Worm (Caenorhabditis elegans) whole organism, L2 larva: ENCODE measurements around the gene Y23B4A.1.

Source experiments
- R02D3.7 ChIP-seq: fragments of 150-350 bp; optimal IDR thresholded peaks from 2 replicates; lab custom pipeline; 2014; ENCODE audit warnings: missing biosample characterization, missing genetic modification characterization
- alr-1 ChIP-seq: fragments of 150-350 bp; optimal IDR thresholded peaks from 2 replicates; lab custom pipeline; 2014; ENCODE audit warnings: missing biosample characterization, missing genetic modification characterization
- aly-2 ChIP-seq: fragments of 150-350 bp; optimal IDR thresholded peaks from 2 replicates; lab custom pipeline; 2014; ENCODE audit warnings: missing biosample characterization, missing genetic modification characterization
- blmp-1 ChIP-seq: sonication (generic microtip); optimal IDR thresholded peaks from 2 replicates; lab custom pipeline; 2017; ENCODE audit warnings: missing genetic modification characterization, mild to moderate bottlenecking, missing compliant biosample characterization, antibody characterized with exemption, moderate library complexity; ENCODE audit not compliant: insufficient read depth
- ceh-16 ChIP-seq: fragments of 150-350 bp; optimal IDR thresholded peaks from 2 replicates; lab custom pipeline; 2014; ENCODE audit warnings: missing biosample characterization, missing genetic modification characterization
- crh-2 ChIP-seq: sonication (generic microtip); optimal IDR thresholded peaks from 2 replicates; lab custom pipeline; 2017; ENCODE audit warnings: missing biosample characterization, missing genetic modification characterization
- egl-27 ChIP-seq: sonication (generic microtip); optimal IDR thresholded peaks from 3 replicates; lab custom pipeline; 2017; ENCODE audit warnings: missing biosample characterization, missing genetic modification reagents, missing genetic modification characterization
- fos-1 ChIP-seq: fragments of 150-350 bp; optimal IDR thresholded peaks from 2 replicates; lab custom pipeline; 2014; ENCODE audit warnings: missing biosample characterization, missing genetic modification characterization
- gmeb-1 ChIP-seq: fragments of 150-350 bp; optimal IDR thresholded peaks from 2 replicates; lab custom pipeline; 2014; ENCODE audit warnings: missing biosample characterization, missing genetic modification characterization
- lin-11 ChIP-seq: fragments of 150-350 bp; sonication (generic microtip); optimal IDR thresholded peaks from 2 replicates; lab custom pipeline; 2014; ENCODE audit warnings: missing biosample characterization, missing genetic modification characterization, inconsistent platforms, mixed read lengths
- lin-13 ChIP-seq: fragments of 150-350 bp; optimal IDR thresholded peaks from 2 replicates; lab custom pipeline; 2014; ENCODE audit warnings: missing biosample characterization, missing genetic modification reagents, missing genetic modification characterization
- lin-39 ChIP-seq: fragments of 150-350 bp; optimal IDR thresholded peaks from 2 replicates; lab custom pipeline; 2014; ENCODE audit warnings: missing biosample characterization, missing genetic modification reagents, missing genetic modification characterization
- mab-5 ChIP-seq: fragments of 150-350 bp; optimal IDR thresholded peaks from 2 replicates; lab custom pipeline; 2014; ENCODE audit warnings: missing biosample characterization, missing genetic modification characterization
- mbf-1 ChIP-seq: sonication (generic microtip); optimal IDR thresholded peaks from 2 replicates; lab custom pipeline; 2017; ENCODE audit warnings: missing biosample characterization, missing genetic modification characterization
- mdl-1 ChIP-seq, 2 experiments: fragments of 150-350 bp in 1 of 2; sonication (generic microtip) in 1 of 2; optimal IDR thresholded peaks; 2 replicates each; lab custom pipeline; 2017; ENCODE audit warnings: missing biosample characterization in 2 of 2, missing genetic modification characterization in 2 of 2
- nhr-129 ChIP-seq: fragments of 150-350 bp; optimal IDR thresholded peaks from 2 replicates; lab custom pipeline; 2014; ENCODE audit warnings: missing biosample characterization, missing genetic modification characterization
- nhr-21 ChIP-seq: fragments of 150-350 bp; optimal IDR thresholded peaks from 2 replicates; lab custom pipeline; 2014; ENCODE audit warnings: missing biosample characterization, missing genetic modification characterization
- nhr-237 ChIP-seq: fragments of 150-350 bp; optimal IDR thresholded peaks from 2 replicates; lab custom pipeline; 2014; ENCODE audit warnings: missing biosample characterization, missing genetic modification characterization
- nhr-25 ChIP-seq: fragments of 150-350 bp; sonication (generic microtip); optimal IDR thresholded peaks from 3 replicates; lab custom pipeline; 2014; ENCODE audit warnings: missing biosample characterization, missing genetic modification characterization
- peb-1 ChIP-seq: fragments of 150-350 bp; optimal IDR thresholded peaks from 2 replicates; lab custom pipeline; 2014; ENCODE audit warnings: missing biosample characterization, missing genetic modification characterization
- sem-4 ChIP-seq: fragments of 150-350 bp; optimal IDR thresholded peaks from 2 replicates; lab custom pipeline; 2014; ENCODE audit warnings: missing biosample characterization, missing genetic modification reagents, missing genetic modification characterization
- skn-1 ChIP-seq: sonication (generic microtip); optimal IDR thresholded peaks from 2 replicates; lab custom pipeline; 2017; ENCODE audit warnings: missing biosample characterization, missing genetic modification characterization
- sma-3 ChIP-seq: sonication (generic microtip); optimal IDR thresholded peaks from 2 replicates; lab custom pipeline; 2016; ENCODE audit warnings: missing genetic modification reagents, missing genetic modification characterization, missing compliant biosample characterization
- sma-9 ChIP-seq, 2 experiments: fragments of 150-350 bp in 1 of 2; sonication (generic microtip) in 1 of 2; optimal IDR thresholded peaks; 2 replicates each; lab custom pipeline; 2014 to 2016; ENCODE audit warnings: missing genetic modification characterization in 2 of 2, mild to moderate bottlenecking in 1 of 2, missing biosample characterization in 1 of 2, missing compliant biosample characterization in 1 of 2, missing genetic modification reagents in 1 of 2, moderate library complexity in 1 of 2
- snpc-4 ChIP-seq: fragments of 150-350 bp; optimal IDR thresholded peaks from 2 replicates; lab custom pipeline; 2014; ENCODE audit warnings: missing biosample characterization, missing genetic modification characterization
- unc-39 ChIP-seq: fragments of 150-350 bp; optimal IDR thresholded peaks from 2 replicates; lab custom pipeline; 2014; ENCODE audit warnings: missing biosample characterization, missing genetic modification characterization
- unc-55 ChIP-seq: fragments of 150-350 bp; sonication (generic microtip); optimal IDR thresholded peaks from 3 replicates; lab custom pipeline; 2014; ENCODE audit warnings: missing biosample characterization, missing genetic modification reagents, missing genetic modification characterization
- unc-62 ChIP-seq: fragments of 150-350 bp; optimal IDR thresholded peaks from 2 replicates; lab custom pipeline; 2014; ENCODE audit warnings: missing biosample characterization, missing genetic modification reagents, missing genetic modification characterization
- zag-1 ChIP-seq: fragments of 150-350 bp; optimal IDR thresholded peaks from 2 replicates; lab custom pipeline; 2014; ENCODE audit warnings: missing biosample characterization, missing genetic modification characterization
- ztf-11 ChIP-seq: sonication (generic microtip); optimal IDR thresholded peaks from 2 replicates; lab custom pipeline; 2017; ENCODE audit warnings: missing biosample characterization, missing genetic modification characterization

Y23B4A.1 gene

ce11 chrX:5885565-5885964 is 31.6 kb downstream of the Y23B4A.1 start, which contains the start of gene flp-7:
TSS of gene flp-7 (plus strand) at chrX:5885865.
- TF ChIP-seq alr-1 (tag; lab: Kevin White, UChicago), result no peak
- no peak for TF ChIP-seq unc-39 (tag; lab: Kevin White, UChicago)
- TF ChIP-seq zag-1 (tag; lab: Kevin White, UChicago), result no peak
- TF ChIP-seq nhr-21, result no peak
- no peak for TF ChIP-seq crh-2 (tag; lab: Kevin White, UChicago)
- TF ChIP-seq ceh-16 (tag; lab: Kevin White, UChicago), result no peak
- no peak for TF ChIP-seq mbf-1 (tag; lab: Kevin White, UChicago)
- TF ChIP-seq unc-55 (GFP tag; lab: Kevin White, UChicago), result no peak
- TF ChIP-seq skn-1 (tag; lab: Kevin White, UChicago), result no peak

ce11 chrX:5877039-5877438 is 40.1 kb downstream of the Y23B4A.1 start:
- no peak for TF ChIP-seq R02D3.7 (tag; lab: Kevin White, UChicago)
- TF ChIP-seq crh-2 (tag; lab: Kevin White, UChicago), result no peak

- TF ChIP-seq nhr-237 (tag; lab: Kevin White, UChicago) (no peak), sma-9 (GFP tag; optimal IDR thresholded peaks at IDR 0.05; lab: Kevin White, UChicago) (no peak), sma-9 (tag; optimal IDR thresholded peaks at IDR 0.05; lab: Kevin White, UChicago) (no peak), unc-55 (GFP tag; lab: Kevin White, UChicago) (peak; percentile 60)
Measured at ce11 chrX:5875567-5875966, 41.6 kb downstream of the Y23B4A.1 start, which contains the start of gene F49E10.4. TSS of gene F49E10.4 (plus strand) at chrX:5875867.

DNA sequence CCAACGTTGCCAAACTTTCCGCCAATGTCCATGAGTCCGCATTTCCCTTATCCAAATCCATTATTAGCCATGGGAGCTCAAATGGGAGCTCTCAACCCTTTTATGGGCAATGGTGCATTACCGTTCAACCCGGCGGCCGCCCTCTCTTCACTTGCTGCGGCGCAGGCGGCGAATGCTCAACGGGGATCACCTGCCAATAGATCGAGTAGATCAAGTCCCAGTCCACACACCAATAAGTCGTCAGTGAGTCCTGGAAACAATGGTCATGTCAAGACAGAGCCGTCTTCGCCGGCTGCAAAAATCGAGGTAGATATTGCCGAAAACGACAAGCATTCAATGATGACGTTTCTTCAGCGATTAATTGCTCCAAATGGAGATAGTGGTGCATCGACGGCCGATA is 45.0 kb downstream of the Y23B4A.1 start:
- no peak for TF ChIP-seq unc-62 (GFP tag; lab: Kevin White, UChicago)
- TF ChIP-seq nhr-237 (tag; lab: Kevin White, UChicago), result no peak
- no peak for TF ChIP-seq aly-2 (tag; lab: Kevin White, UChicago)
- no peak for TF ChIP-seq alr-1 (tag; lab: Kevin White, UChicago)
- TF ChIP-seq mab-5 (tag; lab: Kevin White, UChicago), result no peak
- TF ChIP-seq fos-1 (tag; lab: Kevin White, UChicago), result no peak
- TF ChIP-seq snpc-4 (tag; lab: Kevin White, UChicago), result no peak
- TF ChIP-seq lin-13, result no peak
- no peak for TF ChIP-seq crh-2 (tag; lab: Kevin White, UChicago)
- TF ChIP-seq mbf-1 (tag; lab: Kevin White, UChicago), result no peak
- TF ChIP-seq sem-4 (tag; lab: Kevin White, UChicago), result no peak
- TF ChIP-seq lin-11 (tag; lab: Kevin White, UChicago), result no peak
- TF ChIP-seq, all 48 proteins: peak for 0

DNA sequence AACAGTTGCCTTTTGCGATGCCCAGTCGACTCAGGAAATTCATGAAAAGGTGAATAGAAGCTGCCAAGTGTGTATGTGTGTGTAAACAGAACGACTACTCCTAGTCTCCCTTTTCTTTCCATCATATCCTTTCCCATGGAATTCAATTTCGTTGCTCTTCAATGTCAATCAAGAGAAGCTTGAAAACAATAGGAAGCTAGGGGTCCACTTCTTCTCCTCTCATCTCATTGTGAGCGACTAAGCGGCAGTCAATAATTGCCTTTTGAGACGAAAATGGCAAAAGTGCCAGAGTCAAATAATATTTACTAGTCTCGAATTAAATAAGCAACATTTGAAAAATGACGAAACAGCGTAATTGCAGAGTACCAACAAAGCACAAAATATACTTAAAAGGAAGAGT is 47.6 kb downstream of the Y23B4A.1 start:
- TF ChIP-seq lin-39, result no peak
- TF ChIP-seq gmeb-1 (tag; lab: Kevin White, UChicago), result no peak
- peak; percentile 1 for TF ChIP-seq nhr-129 (tag; lab: Kevin White, UChicago)
- TF ChIP-seq peb-1 (tag; lab: Kevin White, UChicago), result no peak
- TF ChIP-seq, all 48 proteins: peak for 1

- TF ChIP-seq unc-62 (GFP tag; lab: Kevin White, UChicago) (no peak), mdl-1 (tag; optimal IDR thresholded peaks at IDR 0.05; lab: Kevin White, UChicago) (no peak), fos-1 (tag; lab: Kevin White, UChicago) (no peak), nhr-25 (tag; lab: Kevin White, UChicago) (no peak), zag-1 (tag; lab: Kevin White, UChicago) (no peak), ztf-11 (tag; lab: Kevin White, UChicago) (no peak), unc-39 (tag; lab: Kevin White, UChicago) (no peak), crh-2 (tag; lab: Kevin White, UChicago) (no peak), alr-1 (tag; lab: Kevin White, UChicago) (no peak), blmp-1 (tag; lab: Kevin White, UChicago) (no peak), snpc-4 (tag; lab: Kevin White, UChicago) (no peak), mbf-1 (tag; lab: Kevin White, UChicago) (no peak), mab-5 (tag; lab: Kevin White, UChicago) (no peak), sma-3 (GFP tag; lab: Kevin White, UChicago) (no peak), unc-55 (GFP tag; lab: Kevin White, UChicago) (no peak), egl-27 (tag; lab: Kevin White, UChicago) (no peak), lin-11 (tag; lab: Kevin White, UChicago) (no peak)
Measured at ce11 chrX:5868030-5868429, 49.2 kb downstream of the Y23B4A.1 start.
